Fruit fly (Drosophila melanogaster) whole organism, wandering third instar larva: ENCODE data around the gene CG31740.

ENCODE experiments used
- Abd-B ChIP-seq: fragments of >200 bp; optimal IDR thresholded peaks from 2 replicates; lab custom pipeline; 2017; ENCODE audit warnings: missing biosample characterization, missing genetic modification characterization
- CG32264 ChIP-seq: fragments of 200-800 bp; sonication (Bioruptor generic); optimal IDR thresholded peaks from 2 replicates; lab custom pipeline; 2016; ENCODE audit warnings: missing biosample characterization, missing genetic modification characterization
- CG9705 ChIP-seq: fragments of 200-800 bp; sonication (Bioruptor generic); optimal IDR thresholded peaks from 2 replicates; lab custom pipeline; 2018; ENCODE audit warnings: missing biosample characterization, mild to moderate bottlenecking, missing genetic modification characterization
- Jra ChIP-seq: sonication (Bioruptor generic); optimal IDR thresholded peaks from 2 replicates; lab custom pipeline; 2016; ENCODE audit warnings: missing biosample characterization, missing genetic modification characterization
- br ChIP-seq: fragments of 200-800 bp; sonication (Bioruptor generic); optimal IDR thresholded peaks from 2 replicates; lab custom pipeline; 2016; ENCODE audit warnings: missing biosample characterization, missing genetic modification characterization
- tai ChIP-seq: sonication (Bioruptor generic); optimal IDR thresholded peaks from 2 replicates; lab custom pipeline; 2016; ENCODE audit warnings: missing biosample characterization, missing genetic modification characterization

dm6 chr2L:18009672-18010071 is 919 bp downstream of the CG31740 start:
- TF ChIP-seq CG9705 (GFP tag; lab: Kevin White, UChicago) (no peak), tai (GFP tag; lab: Kevin White, UChicago) (no peak), br (no peak), CG32264 (GFP tag; lab: Kevin White, UChicago) (no peak), Jra (GFP tag; lab: Kevin White, UChicago) (no peak), Abd-B (GFP tag; lab: Kevin White, UChicago) (no peak)
